Worm (Caenorhabditis elegans) whole organism, L2 larva: ENCODE measurements around the gene ugt-5.

Experiments used
- crh-2 ChIP-seq: sonication (generic microtip); optimal IDR thresholded peaks from 2 replicates; lab custom pipeline; 2017; ENCODE audit warnings: missing biosample characterization, missing genetic modification characterization
- snpc-4 ChIP-seq: fragments of 150-350 bp; optimal IDR thresholded peaks from 2 replicates; lab custom pipeline; 2014; ENCODE audit warnings: missing biosample characterization, missing genetic modification characterization
- unc-39 ChIP-seq: fragments of 150-350 bp; optimal IDR thresholded peaks from 2 replicates; lab custom pipeline; 2014; ENCODE audit warnings: missing biosample characterization, missing genetic modification characterization

DNA sequence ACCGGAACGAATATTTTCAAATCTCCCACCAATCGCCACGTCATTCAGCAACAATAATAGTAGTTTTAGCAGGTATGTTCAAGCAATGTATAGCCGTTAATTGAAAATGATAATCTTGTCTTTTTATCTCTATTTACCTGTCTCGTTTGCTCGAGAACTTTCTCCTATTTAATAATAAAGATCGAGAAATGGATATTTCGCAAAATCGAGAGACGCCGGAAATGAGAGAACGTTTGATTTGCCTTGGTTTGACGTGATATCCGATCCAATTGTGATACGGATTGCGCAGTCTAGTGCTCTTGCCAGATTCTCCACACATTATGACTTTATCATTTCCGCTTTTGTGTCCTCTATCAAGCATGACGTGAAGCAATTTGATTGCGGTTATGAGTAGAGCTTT lies 18.9 kb downstream of the ugt-5 start:
- TF ChIP-seq snpc-4 (tag; lab: Kevin White, UChicago) (no peak), unc-39 (tag; lab: Kevin White, UChicago) (no peak), crh-2 (tag; lab: Kevin White, UChicago) (no peak)
